Worm (Caenorhabditis elegans) whole organism, L2 larva: ENCODE results near the gene kin-4.

ENCODE experiments used
- C34F6.9 ChIP-seq: fragments of 150-350 bp; optimal IDR thresholded peaks from 2 replicates; lab custom pipeline; 2014; ENCODE audit warnings: missing biosample characterization, missing genetic modification characterization
- F13H6.1 ChIP-seq: sonication (generic microtip); optimal IDR thresholded peaks from 2 replicates; lab custom pipeline; 2016; ENCODE audit warnings: missing genetic modification characterization, missing compliant biosample characterization
- Y55F3AM.14 ChIP-seq: fragments of 200-800 bp; sonication (Bioruptor generic); optimal IDR thresholded peaks from 2 replicates; lab custom pipeline; 2018; ENCODE audit warnings: mild to moderate bottlenecking, missing genetic modification characterization, missing compliant biosample characterization
- alr-1 ChIP-seq: fragments of 150-350 bp; optimal IDR thresholded peaks from 2 replicates; lab custom pipeline; 2014; ENCODE audit warnings: missing biosample characterization, missing genetic modification characterization
- aly-2 ChIP-seq: fragments of 150-350 bp; optimal IDR thresholded peaks from 2 replicates; lab custom pipeline; 2014; ENCODE audit warnings: missing biosample characterization, missing genetic modification characterization
- ama-1 ChIP-seq: fragments of 150-350 bp; optimal IDR thresholded peaks from 2 replicates; lab custom pipeline; 2018; ENCODE audit warnings: inconsistent platforms
- blmp-1 ChIP-seq: sonication (generic microtip); optimal IDR thresholded peaks from 2 replicates; lab custom pipeline; 2017; ENCODE audit warnings: missing genetic modification characterization, mild to moderate bottlenecking, missing compliant biosample characterization, antibody characterized with exemption, moderate library complexity; ENCODE audit not compliant: insufficient read depth
- ceh-16 ChIP-seq: fragments of 150-350 bp; optimal IDR thresholded peaks from 2 replicates; lab custom pipeline; 2014; ENCODE audit warnings: missing biosample characterization, missing genetic modification characterization
- ceh-82 ChIP-seq: fragments of 150-350 bp; optimal IDR thresholded peaks from 2 replicates; lab custom pipeline; 2014; ENCODE audit warnings: missing biosample characterization, missing genetic modification characterization
- crh-2 ChIP-seq: sonication (generic microtip); optimal IDR thresholded peaks from 2 replicates; lab custom pipeline; 2017; ENCODE audit warnings: missing biosample characterization, missing genetic modification characterization
- dmd-4 ChIP-seq: sonication (generic microtip); optimal IDR thresholded peaks from 2 replicates; lab custom pipeline; 2017; ENCODE audit warnings: missing biosample characterization, missing genetic modification characterization
- egl-27 ChIP-seq: sonication (generic microtip); optimal IDR thresholded peaks from 3 replicates; lab custom pipeline; 2017; ENCODE audit warnings: missing biosample characterization, missing genetic modification reagents, missing genetic modification characterization
- elt-1 ChIP-seq: fragments of 150-350 bp; optimal IDR thresholded peaks from 2 replicates; lab custom pipeline; 2014; ENCODE audit warnings: missing biosample characterization, missing genetic modification characterization
- elt-3 ChIP-seq: sonication (generic microtip); optimal IDR thresholded peaks from 2 replicates; lab custom pipeline; 2017; ENCODE audit warnings: missing biosample characterization, missing genetic modification characterization
- fos-1 ChIP-seq: fragments of 150-350 bp; optimal IDR thresholded peaks from 2 replicates; lab custom pipeline; 2014; ENCODE audit warnings: missing biosample characterization, missing genetic modification characterization
- gmeb-1 ChIP-seq: fragments of 150-350 bp; optimal IDR thresholded peaks from 2 replicates; lab custom pipeline; 2014; ENCODE audit warnings: missing biosample characterization, missing genetic modification characterization
- lin-11 ChIP-seq: fragments of 150-350 bp; sonication (generic microtip); optimal IDR thresholded peaks from 2 replicates; lab custom pipeline; 2014; ENCODE audit warnings: missing biosample characterization, missing genetic modification characterization, inconsistent platforms, mixed read lengths
- lin-13 ChIP-seq: fragments of 150-350 bp; optimal IDR thresholded peaks from 2 replicates; lab custom pipeline; 2014; ENCODE audit warnings: missing biosample characterization, missing genetic modification reagents, missing genetic modification characterization
- lsy-2 ChIP-seq, 2 experiments: fragments of 150-350 bp in 1 of 2; sonication (generic microtip) in 1 of 2; optimal IDR thresholded peaks; 2 replicates each; lab custom pipeline; 2014 to 2017; ENCODE audit warnings: missing biosample characterization in 2 of 2, missing genetic modification characterization in 2 of 2
- mab-5 ChIP-seq: fragments of 150-350 bp; optimal IDR thresholded peaks from 2 replicates; lab custom pipeline; 2014; ENCODE audit warnings: missing biosample characterization, missing genetic modification characterization
- mdl-1 ChIP-seq, 2 experiments: fragments of 150-350 bp in 1 of 2; sonication (generic microtip) in 1 of 2; optimal IDR thresholded peaks; 2 replicates each; lab custom pipeline; 2017; ENCODE audit warnings: missing biosample characterization in 2 of 2, missing genetic modification characterization in 2 of 2
- nhr-11 ChIP-seq: fragments of 150-350 bp; optimal IDR thresholded peaks from 2 replicates; lab custom pipeline; 2014; ENCODE audit warnings: missing biosample characterization, missing genetic modification characterization
- nhr-12 ChIP-seq: fragments of 150-350 bp; optimal IDR thresholded peaks from 2 replicates; lab custom pipeline; 2014; ENCODE audit warnings: missing biosample characterization, missing genetic modification characterization
- nhr-129 ChIP-seq: fragments of 150-350 bp; optimal IDR thresholded peaks from 2 replicates; lab custom pipeline; 2014; ENCODE audit warnings: missing biosample characterization, missing genetic modification characterization
- nhr-21 ChIP-seq: fragments of 150-350 bp; optimal IDR thresholded peaks from 2 replicates; lab custom pipeline; 2014; ENCODE audit warnings: missing biosample characterization, missing genetic modification characterization
- nhr-23 ChIP-seq: fragments of 150-350 bp; optimal IDR thresholded peaks from 2 replicates; lab custom pipeline; 2014; ENCODE audit warnings: missing biosample characterization, missing genetic modification reagents, missing genetic modification characterization
- nhr-237 ChIP-seq: fragments of 150-350 bp; optimal IDR thresholded peaks from 2 replicates; lab custom pipeline; 2014; ENCODE audit warnings: missing biosample characterization, missing genetic modification characterization
- nhr-25 ChIP-seq: fragments of 150-350 bp; sonication (generic microtip); optimal IDR thresholded peaks from 3 replicates; lab custom pipeline; 2014; ENCODE audit warnings: missing biosample characterization, missing genetic modification characterization
- sem-4 ChIP-seq: fragments of 150-350 bp; optimal IDR thresholded peaks from 2 replicates; lab custom pipeline; 2014; ENCODE audit warnings: missing biosample characterization, missing genetic modification reagents, missing genetic modification characterization
- skn-1 ChIP-seq: sonication (generic microtip); optimal IDR thresholded peaks from 2 replicates; lab custom pipeline; 2017; ENCODE audit warnings: missing biosample characterization, missing genetic modification characterization
- sma-3 ChIP-seq: sonication (generic microtip); optimal IDR thresholded peaks from 2 replicates; lab custom pipeline; 2016; ENCODE audit warnings: missing genetic modification reagents, missing genetic modification characterization, missing compliant biosample characterization
- sma-9 ChIP-seq, 2 experiments: fragments of 150-350 bp in 1 of 2; sonication (generic microtip) in 1 of 2; optimal IDR thresholded peaks; 2 replicates each; lab custom pipeline; 2014 to 2016; ENCODE audit warnings: missing genetic modification characterization in 2 of 2, mild to moderate bottlenecking in 1 of 2, missing biosample characterization in 1 of 2, missing compliant biosample characterization in 1 of 2, missing genetic modification reagents in 1 of 2, moderate library complexity in 1 of 2
- snpc-4 ChIP-seq: fragments of 150-350 bp; optimal IDR thresholded peaks from 2 replicates; lab custom pipeline; 2014; ENCODE audit warnings: missing biosample characterization, missing genetic modification characterization
- unc-55 ChIP-seq: fragments of 150-350 bp; sonication (generic microtip); optimal IDR thresholded peaks from 3 replicates; lab custom pipeline; 2014; ENCODE audit warnings: missing biosample characterization, missing genetic modification reagents, missing genetic modification characterization
- zag-1 ChIP-seq: fragments of 150-350 bp; optimal IDR thresholded peaks from 2 replicates; lab custom pipeline; 2014; ENCODE audit warnings: missing biosample characterization, missing genetic modification characterization
- ztf-1 ChIP-seq: fragments of 200-800 bp; sonication (Bioruptor generic); conservative IDR thresholded peaks from 2 replicates; pipeline ENCODE4 v1.3.6; 2022; ENCODE audit warnings: missing genetic modification characterization, missing compliant biosample characterization
- ztf-11 ChIP-seq: sonication (generic microtip); optimal IDR thresholded peaks from 2 replicates; lab custom pipeline; 2017; ENCODE audit warnings: missing biosample characterization, missing genetic modification characterization

kin-4 gene

ce11 chrIV:11425442-11425841 lies at the start of gene kin-4:
TSS of gene kin-4 (plus strand) at chrIV:11425742.
- TF ChIP-seq nhr-237 (tag; lab: Kevin White, UChicago) (no peak), crh-2 (no peak), lin-11 (tag; lab: Kevin White, UChicago) (no peak), skn-1 (no peak), sem-4 (no peak), unc-55 (GFP tag; lab: Kevin White, UChicago) (no peak), mab-5 (tag; lab: Kevin White, UChicago) (no peak), ama-1 (lab: Kevin White, UChicago) (no peak), ztf-11 (tag; lab: Kevin White, UChicago) (no peak), sma-3 (GFP tag; lab: Kevin White, UChicago) (no peak), nhr-11 (tag; lab: Kevin White, UChicago) (no peak), zag-1 (tag; lab: Kevin White, UChicago) (no peak), alr-1 (tag; lab: Kevin White, UChicago) (no peak), lin-13 (GFP tag; lab: Kevin White, UChicago) (no peak), Y55F3AM.14 (no peak), F13H6.1 (tag; lab: Kevin White, UChicago) (no peak), nhr-21 (tag; lab: Kevin White, UChicago) (no peak), aly-2 (no peak), elt-1 (tag; lab: Kevin White, UChicago) (no peak)

DNA sequence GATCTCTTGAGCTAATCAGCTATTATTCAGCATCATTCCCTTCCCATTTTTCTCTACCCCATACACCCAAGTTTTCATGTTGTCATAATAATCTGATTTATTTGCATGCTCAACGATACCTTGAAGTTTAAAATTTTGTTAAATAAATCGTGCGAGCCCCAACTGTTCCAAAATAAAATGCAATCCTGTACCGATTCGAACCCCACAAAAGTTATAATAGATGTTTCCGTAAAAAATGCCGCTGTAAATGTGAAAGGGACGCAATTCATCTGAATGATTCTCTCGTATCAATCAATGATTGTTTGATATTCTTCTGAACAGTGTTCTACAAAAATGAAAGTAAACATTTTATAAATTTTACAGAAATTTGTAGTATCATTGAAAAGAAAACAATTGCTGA lies 48.1 kb upstream of the kin-4 start:
- TF ChIP-seq F13H6.1 (tag; lab: Kevin White, UChicago) (no peak), egl-27 (no peak), ztf-1 (GFP tag; lab: Robert Waterston, UW) (no peak)
- TF ChIP-seq, all 48 proteins: peak for 0

DNA sequence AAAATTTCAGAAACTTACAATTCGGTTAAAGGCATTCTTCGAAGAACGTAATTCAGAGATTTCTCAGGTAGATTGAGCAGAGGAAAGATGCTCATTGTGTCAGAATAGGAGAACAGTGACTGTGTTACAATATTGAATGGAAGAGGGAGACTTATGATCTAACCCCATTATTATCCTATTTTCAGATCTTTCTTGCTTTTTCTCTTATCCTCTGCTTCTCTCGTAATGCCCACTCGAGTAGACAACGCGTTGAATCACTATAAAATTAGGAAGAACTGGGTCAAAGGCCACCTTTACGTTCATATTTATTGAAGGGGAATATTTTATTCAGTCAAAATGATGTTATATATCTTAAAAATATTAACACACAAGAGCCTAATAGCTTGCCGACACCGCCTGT lies 46.3 kb upstream of the kin-4 start, which contains the start of gene fbxb-76:
TSS of gene fbxb-76 (minus strand) at position 101 of the 400 bp plus-strand sequence.
- TF ChIP-seq F13H6.1 (tag; lab: Kevin White, UChicago): no peak
- no peak for TF ChIP-seq lsy-2 (tag; optimal IDR thresholded peaks at IDR 0.05; lab: Kevin White, UChicago)
- TF ChIP-seq, all 48 proteins: peak for 0

DNA sequence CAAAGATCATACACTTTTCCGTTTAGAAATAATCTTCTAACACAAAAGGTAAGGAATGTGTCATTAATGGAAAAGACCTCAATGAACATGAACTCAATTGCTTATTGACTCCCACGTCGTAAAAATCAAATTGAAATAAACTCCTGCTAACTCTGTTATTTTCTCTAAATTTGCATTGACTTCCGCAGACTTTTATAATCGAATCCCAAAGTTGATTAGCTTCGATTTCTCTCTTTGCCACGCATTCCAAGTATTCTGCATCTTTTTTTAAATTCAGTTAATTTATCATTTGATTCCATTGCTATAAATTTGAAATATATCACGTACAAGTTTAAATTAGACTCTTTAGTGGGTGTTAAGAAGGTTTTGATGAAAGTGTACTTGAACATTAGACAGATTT lies 36.9 kb upstream of the kin-4 start:
- TF ChIP-seq ceh-82 (tag; lab: Kevin White, UChicago) (no peak), nhr-21 (tag; lab: Kevin White, UChicago) (peak; percentile 46), dmd-4 (tag; lab: Kevin White, UChicago) (peak; percentile 9), lsy-2 (tag; optimal IDR thresholded peaks at IDR 0.05; lab: Kevin White, UChicago) (peak in 1 of 2 experiments; percentile 29), sma-9 (GFP tag; optimal IDR thresholded peaks at IDR 0.05; lab: Kevin White, UChicago) (peak; percentile 29), sma-9 (tag; optimal IDR thresholded peaks at IDR 0.05; lab: Kevin White, UChicago) (no peak), crh-2 (peak; percentile 20), nhr-11 (tag; lab: Kevin White, UChicago) (no peak)

DNA sequence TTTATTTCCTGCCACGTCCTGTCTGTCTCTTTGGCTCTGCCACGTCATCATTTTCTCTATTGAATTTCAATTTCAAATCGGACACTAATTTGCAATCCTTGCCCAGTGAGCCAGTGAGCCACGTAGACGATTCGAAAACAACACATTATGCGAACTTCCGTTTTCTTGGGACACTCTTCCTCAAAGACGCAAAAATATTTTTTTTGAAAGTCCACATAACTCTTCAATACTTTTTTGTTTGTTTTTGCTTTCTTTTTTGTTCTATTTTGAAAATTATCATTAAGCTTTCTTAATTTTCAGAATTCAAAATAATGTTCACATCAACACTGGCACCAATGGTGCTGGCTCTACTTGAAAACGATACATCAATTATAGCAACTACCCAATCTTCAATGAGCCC lies 31.3 kb upstream of the kin-4 start, which contains the start of gene tag-89:
TSS of gene tag-89 (plus strand) at position 301 of the 400 bp plus-strand sequence.
- TF ChIP-seq snpc-4 (no peak), mdl-1 (tag; optimal IDR thresholded peaks at IDR 0.05; lab: Kevin White, UChicago) (no peak), lin-13 (GFP tag; lab: Kevin White, UChicago) (no peak), nhr-12 (tag; lab: Kevin White, UChicago) (no peak), nhr-25 (tag; lab: Kevin White, UChicago) (no peak), nhr-237 (tag; lab: Kevin White, UChicago) (no peak), gmeb-1 (tag; lab: Kevin White, UChicago) (no peak), elt-1 (tag; lab: Kevin White, UChicago) (no peak), Y55F3AM.14 (no peak), sma-3 (GFP tag; lab: Kevin White, UChicago) (no peak), zag-1 (tag; lab: Kevin White, UChicago) (no peak), elt-3 (no peak), blmp-1 (no peak), nhr-129 (tag; lab: Kevin White, UChicago) (no peak), C34F6.9 (tag; lab: Kevin White, UChicago) (no peak), mab-5 (tag; lab: Kevin White, UChicago) (no peak), lsy-2 (tag; optimal IDR thresholded peaks at IDR 0.05; lab: Kevin White, UChicago) (no peak), fos-1 (tag; lab: Kevin White, UChicago) (no peak), nhr-23 (no peak), ceh-16 (tag; lab: Kevin White, UChicago) (no peak)
